Fruit fly (Drosophila melanogaster) whole organism, embryonic: ENCODE data around the gene BG642163.

ENCODE experiments used
- Bteb2 ChIP-seq: fragments of 200-800 bp; sonication (Bioruptor generic); optimal IDR thresholded peaks from 2 replicates; lab custom pipeline; 2016; ENCODE audit warnings: missing biosample characterization, missing genetic modification characterization
- CG10543 ChIP-seq: fragments of 200-800 bp; sonication (Bioruptor generic); optimal IDR thresholded peaks from 3 replicates; lab custom pipeline; 2017; ENCODE audit warnings: missing biosample characterization, mild to moderate bottlenecking, missing genetic modification characterization, moderate library complexity
- CG11085 ChIP-seq: fragments of 200-800 bp; sonication (Bioruptor generic); IDR thresholded peaks from 2 replicates; pipeline ENCODE4 v1.3.6; 2022; ENCODE audit warnings: missing biosample characterization, missing genetic modification characterization
- CG13894 ChIP-seq: fragments of 200-800 bp; sonication (Bioruptor generic); optimal IDR thresholded peaks from 3 replicates; lab custom pipeline; 2018; ENCODE audit warnings: missing biosample characterization, mild to moderate bottlenecking, missing genetic modification characterization, moderate library complexity
- CG14441 ChIP-seq: fragments of 200-800 bp; sonication (Bioruptor generic); IDR thresholded peaks from 2 replicates; pipeline ENCODE4 v1.3.6; 2022; ENCODE audit warnings: missing biosample characterization, missing genetic modification characterization
- CG17361 ChIP-seq: fragments of 200-800 bp; sonication (Bioruptor generic); IDR thresholded peaks from 3 replicates; pipeline ENCODE4 v1.3.6; 2022; ENCODE audit warnings: missing biosample characterization, missing genetic modification characterization
- CG18011 ChIP-seq: fragments of 200-800 bp; sonication (Bioruptor generic); optimal IDR thresholded peaks from 2 replicates; lab custom pipeline; 2017; ENCODE audit warnings: missing biosample characterization, missing genetic modification characterization, mild to moderate bottlenecking, moderate library complexity, missing genotype
- CG2120 ChIP-seq: fragments of 200-800 bp; sonication (Bioruptor generic); optimal IDR thresholded peaks from 3 replicates; lab custom pipeline; 2016; ENCODE audit warnings: missing biosample characterization, missing genetic modification characterization
- CG2875 ChIP-seq: fragments of 200-800 bp; sonication (Bioruptor generic); optimal IDR thresholded peaks from 2 replicates; lab custom pipeline; 2017; ENCODE audit warnings: missing biosample characterization, mild to moderate bottlenecking, missing genetic modification characterization, missing genetic modification reagents
- CG30431 ChIP-seq: fragments of 200-800 bp; sonication (Bioruptor generic); optimal IDR thresholded peaks from 2 replicates; lab custom pipeline; 2017; ENCODE audit warnings: missing biosample characterization, missing genetic modification characterization
- CG3065 ChIP-seq: fragments of 200-800 bp; sonication (Bioruptor generic); optimal IDR thresholded peaks from 2 replicates; lab custom pipeline; 2016; ENCODE audit warnings: missing biosample characterization, missing genetic modification characterization
- CG31365 ChIP-seq: fragments of 200-800 bp; sonication (Bioruptor generic); optimal IDR thresholded peaks from 2 replicates; lab custom pipeline; 2018; ENCODE audit warnings: missing biosample characterization, mild to moderate bottlenecking, missing genetic modification characterization
- CG34422 ChIP-seq: fragments of 200-800 bp; sonication (Bioruptor generic); IDR thresholded peaks from 3 replicates; pipeline ENCODE4 v1.3.6; 2022; ENCODE audit warnings: missing biosample characterization, missing genetic modification characterization
- CG4707 ChIP-seq: fragments of 200-800 bp; sonication (Bioruptor generic); optimal IDR thresholded peaks from 2 replicates; lab custom pipeline; 2018; ENCODE audit warnings: missing biosample characterization, mild to moderate bottlenecking, missing genetic modification characterization, moderate library complexity
- CG4730 ChIP-seq: fragments of 200-800 bp; sonication (Bioruptor generic); IDR thresholded peaks from 2 replicates; pipeline ENCODE4 v1.3.6; 2022; ENCODE audit warnings: missing biosample characterization, missing genetic modification characterization
- CG5245 ChIP-seq: fragments of 200-800 bp; sonication (Bioruptor generic); optimal IDR thresholded peaks from 3 replicates; lab custom pipeline; 2016; ENCODE audit warnings: missing biosample characterization, missing genetic modification characterization
- CG6791 ChIP-seq: fragments of 200-800 bp; sonication (Bioruptor generic); IDR thresholded peaks from 3 replicates; pipeline ENCODE4 v1.3.6; 2022; ENCODE audit warnings: missing biosample characterization, missing genetic modification characterization; ENCODE audit not compliant: partially characterized antibody
- CG6813 ChIP-seq: fragments of 200-800 bp; sonication (Bioruptor generic); optimal IDR thresholded peaks from 2 replicates; lab custom pipeline; 2017; ENCODE audit warnings: missing biosample characterization, missing genetic modification characterization, mild to moderate bottlenecking, moderate library complexity, missing genetic modification reagents
- CG7987 ChIP-seq: fragments of 200-800 bp; sonication (Bioruptor generic); optimal IDR thresholded peaks from 2 replicates; lab custom pipeline; 2018; ENCODE audit warnings: missing biosample characterization, mild to moderate bottlenecking, missing genetic modification characterization, moderate library complexity
- CG8924 ChIP-seq: fragments of 200-800 bp; optimal IDR thresholded peaks from 3 replicates; lab custom pipeline; 2019; ENCODE audit warnings: missing biosample characterization, mild to moderate bottlenecking, missing genetic modification characterization, moderate library complexity
- Camta ChIP-seq: fragments of 200-800 bp; sonication (Bioruptor generic); optimal IDR thresholded peaks from 2 replicates; lab custom pipeline; 2016; ENCODE audit warnings: missing biosample characterization, missing genetic modification characterization
- E2f1 ChIP-seq: fragments of 200-800 bp; sonication (Bioruptor generic); IDR thresholded peaks from 2 replicates; pipeline ENCODE4 v1.3.6; 2022; ENCODE audit warnings: missing biosample characterization, missing genetic modification characterization
- Ets65A ChIP-seq: fragments of 200-800 bp; sonication (Bioruptor generic); peaks from one replicate; lab custom pipeline; 2016; ENCODE audit warnings: missing biosample characterization, missing genetic modification characterization
- Gsc ChIP-seq: fragments of 200-800 bp; sonication (Bioruptor generic); IDR thresholded peaks from 2 replicates; pipeline ENCODE4 v1.3.6; 2022; ENCODE audit warnings: missing biosample characterization, missing genetic modification characterization
- Jarid2 ChIP-seq: fragments of 200-800 bp; sonication (Bioruptor generic); optimal IDR thresholded peaks from 3 replicates; lab custom pipeline; 2017; ENCODE audit warnings: mild to moderate bottlenecking, missing biosample characterization, missing genetic modification reagents, missing genetic modification characterization
- Med ChIP-seq: fragments of 200-800 bp; sonication (Bioruptor generic); peaks from one replicate; lab custom pipeline; 2016; ENCODE audit warnings: missing biosample characterization, missing genetic modification characterization, mild to moderate bottlenecking, inconsistent platforms, moderate library complexity
- Mrtf ChIP-seq: fragments of 200-800 bp; sonication (Bioruptor generic); IDR thresholded peaks from 3 replicates; pipeline ENCODE4 v1.3.6; 2022; ENCODE audit warnings: missing biosample characterization, missing genetic modification characterization
- Six4 ChIP-seq: fragments of 200-800 bp; sonication (Bioruptor generic); optimal IDR thresholded peaks from 2 replicates; lab custom pipeline; 2016; ENCODE audit warnings: missing biosample characterization, missing genetic modification characterization
- Trl ChIP-seq, 3 experiments: fragments of >200 bp in 2 of 3; fragments of 200-800 bp in 1 of 3; sonication (Bioruptor generic) in 1 of 3; optimal IDR thresholded peaks; 2 replicates in 1 of 3; 3 replicates in 2 of 3; lab custom pipeline; 2016 to 2017; ENCODE audit warnings: missing biosample characterization in 1 of 3, missing genetic modification characterization in 1 of 3
- ara ChIP-seq: fragments of 200-800 bp; sonication (Bioruptor generic); IDR thresholded peaks from 2 replicates; pipeline ENCODE4 v1.3.6; 2022; ENCODE audit warnings: missing biosample characterization, missing genetic modification characterization
- cg ChIP-seq: fragments of 200-800 bp; sonication (Bioruptor generic); optimal IDR thresholded peaks from 3 replicates; lab custom pipeline; 2019; ENCODE audit warnings: missing biosample characterization, mild to moderate bottlenecking, missing genetic modification characterization, moderate library complexity
- chn ChIP-seq: fragments of 200-800 bp; sonication (Bioruptor generic); optimal IDR thresholded peaks from 2 replicates; lab custom pipeline; 2016; ENCODE audit warnings: missing biosample characterization, missing genetic modification characterization
- crol ChIP-seq: fragments of 200-800 bp; sonication (Bioruptor generic); IDR thresholded peaks from 2 replicates; pipeline ENCODE4 v1.3.6; 2022; ENCODE audit warnings: missing biosample characterization, missing genetic modification characterization
- gce ChIP-seq: fragments of 200-800 bp; sonication (Bioruptor generic); IDR thresholded peaks from 3 replicates; pipeline ENCODE4 v1.3.6; 2022; ENCODE audit warnings: missing biosample characterization, missing genetic modification characterization
- hb ChIP-seq: fragments of 200-800 bp; sonication (Bioruptor generic); IDR thresholded peaks from 3 replicates; pipeline ENCODE4 v1.3.6; 2022; ENCODE audit warnings: missing biosample characterization, missing genetic modification characterization; ENCODE audit not compliant: partially characterized antibody
- hkb ChIP-seq, 2 experiments: fragments of 200-800 bp in 1 of 2; fragments of >200 bp in 1 of 2; sonication (Bioruptor generic) in 1 of 2; IDR thresholded peaks in 1 of 2; optimal IDR thresholded peaks in 1 of 2; 2 replicates each; pipeline versions ENCODE4 v1.3.6 to Lab custom; 2017 to 2022; ENCODE audit warnings: missing biosample characterization in 1 of 2, missing genetic modification characterization in 1 of 2
- ind ChIP-seq: fragments of 200-800 bp; sonication (Bioruptor generic); optimal IDR thresholded peaks from 3 replicates; lab custom pipeline; 2016; ENCODE audit warnings: missing biosample characterization, missing genetic modification characterization
- insv ChIP-seq, 2 experiments: fragments of 200-800 bp; sonication (Bioruptor generic); optimal IDR thresholded peaks; 3 replicates each; lab custom pipeline; 2016 to 2018; ENCODE audit warnings: missing biosample characterization in 2 of 2, missing genetic modification characterization in 2 of 2
- kni ChIP-seq: fragments of 200-800 bp; sonication (Bioruptor generic); optimal IDR thresholded peaks from 3 replicates; lab custom pipeline; 2017; ENCODE audit warnings: mild to moderate bottlenecking, missing biosample characterization, missing genetic modification reagents, missing genetic modification characterization
- sc ChIP-seq, 3 experiments: fragments of >200 bp in 2 of 3; fragments of 200-800 bp in 1 of 3; sonication (Bioruptor generic) in 1 of 3; optimal IDR thresholded peaks; 2 replicates in 2 of 3; 3 replicates in 1 of 3; lab custom pipeline; 2017; ENCODE audit warnings: mild to moderate bottlenecking in 1 of 3, missing biosample characterization in 1 of 3, missing genetic modification characterization in 1 of 3, missing genetic modification reagents in 1 of 3
- sisA ChIP-seq: fragments of 200-800 bp; sonication (Bioruptor generic); IDR thresholded peaks from 2 replicates; pipeline ENCODE4 v1.3.6; 2022; ENCODE audit warnings: missing biosample characterization, missing genetic modification characterization
- sna ChIP-seq: fragments of 200-800 bp; sonication (Bioruptor generic); IDR thresholded peaks from 2 replicates; pipeline ENCODE4 v1.3.6; 2022; ENCODE audit warnings: missing biosample characterization, missing genetic modification characterization; ENCODE audit not compliant: partially characterized antibody
- tap ChIP-seq: fragments of 200-800 bp; optimal IDR thresholded peaks from 3 replicates; lab custom pipeline; 2019; ENCODE audit warnings: missing biosample characterization, mild to moderate bottlenecking, missing genetic modification characterization, moderate library complexity
- tgo ChIP-seq: fragments of 200-800 bp; sonication (Bioruptor generic); IDR thresholded peaks from 3 replicates; pipeline ENCODE4 v1.3.6; 2022; ENCODE audit warnings: missing biosample characterization, missing genetic modification characterization
- vvl ChIP-seq: fragments of 200-800 bp; sonication (Bioruptor generic); IDR thresholded peaks from 2 replicates; pipeline ENCODE4 v1.3.6; 2022; ENCODE audit warnings: missing biosample characterization, missing genetic modification characterization
- yki ChIP-seq: fragments of >200 bp; optimal IDR thresholded peaks from 3 replicates; lab custom pipeline; 2018
- zen ChIP-seq: fragments of 200-800 bp; sonication (Bioruptor generic); optimal IDR thresholded peaks from 3 replicates; lab custom pipeline; 2018; ENCODE audit warnings: missing biosample characterization, mild to moderate bottlenecking, missing genetic modification characterization, moderate library complexity

BG642163 gene

DNA sequence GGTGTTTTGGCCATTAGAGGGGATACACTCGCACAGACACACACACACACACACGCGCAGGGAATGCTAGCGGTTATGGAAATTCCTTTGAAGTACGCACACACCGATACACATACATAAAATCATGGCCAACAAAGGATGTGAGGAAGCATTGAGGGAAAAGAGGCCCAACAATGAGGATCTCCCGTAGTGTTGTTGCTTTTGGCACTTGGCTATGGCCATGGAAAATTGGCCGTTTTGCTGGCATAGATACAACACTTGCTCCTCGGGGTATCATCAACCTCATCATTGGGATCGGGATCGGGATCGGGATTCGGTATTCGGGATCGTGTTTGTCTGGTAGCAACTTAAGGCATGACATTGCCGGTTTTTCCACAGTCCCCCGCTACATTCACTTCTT, 43.5 kb upstream of the BG642163 start (continued):
- TF ChIP-seq zen (peak; percentile 21), CG31365 (no peak), cg (peak; percentile 57), insv (GFP tag; optimal IDR thresholded peaks at IDR 0.05; lab: Kevin White, UChicago) (peak in 1 of 2 experiments; percentile 35), CG10543 (GFP tag; lab: Kevin White, UChicago) (no peak), CG8924 (tag; lab: Kevin White, UChicago) (no peak)

DNA sequence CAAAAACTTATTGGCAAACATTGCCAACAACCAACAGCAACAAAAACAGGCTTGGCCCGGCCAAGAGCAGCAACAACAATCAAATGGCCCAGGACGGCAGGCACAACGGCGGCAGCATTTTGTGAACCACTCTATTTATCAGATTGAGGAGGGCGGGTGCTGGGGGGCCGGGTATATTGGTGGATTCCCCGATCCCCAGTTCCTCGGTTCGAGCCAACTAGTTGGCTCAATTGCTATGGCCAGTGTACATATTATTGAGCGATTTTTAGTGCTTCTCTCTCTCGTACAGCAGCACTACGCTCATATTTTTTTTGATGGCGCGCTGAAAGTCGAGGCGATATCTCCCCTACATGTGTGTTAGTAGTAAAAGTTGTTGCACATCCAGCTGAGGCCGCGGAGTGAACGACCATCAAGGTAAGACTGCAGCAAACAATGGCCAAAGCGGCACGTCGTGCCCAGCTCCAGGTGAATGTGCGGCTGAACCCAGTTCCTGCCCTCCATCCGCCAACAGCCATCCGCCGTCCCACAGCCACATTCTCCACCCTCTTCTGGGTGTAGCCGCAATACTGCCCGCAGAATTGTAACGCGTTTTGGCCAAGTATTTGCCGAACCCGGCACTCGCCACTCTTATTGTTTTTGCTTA, 41.2 kb upstream of the BG642163 start:
- TF ChIP-seq Trl (optimal IDR thresholded peaks at IDR 0.05; lab: Kevin White, UChicago), result no peak
- TF ChIP-seq Trl (GFP tag; optimal IDR thresholded peaks at IDR 0.05; lab: Kevin White, UChicago), result no peak
- no peak for TF ChIP-seq kni
- TF ChIP-seq yki, result no peak
- TF ChIP-seq Mrtf (GFP tag; lab: Robert Waterston, UW), result no peak
- TF ChIP-seq ind, result no peak
- no peak for TF ChIP-seq CG14441 (GFP tag; lab: Robert Waterston, UW)
- TF ChIP-seq E2f1 (GFP tag; lab: Robert Waterston, UW), result no peak

dm6 chr2L:4614140-4614642, 26.9 kb upstream of the BG642163 start, which contains the start of gene dpy:
Gene dpy, minus strand, starts transcription at chr2L:4614300.
- TF ChIP-seq CG6813 (GFP tag; lab: Kevin White, UChicago), result no peak
- no peak for TF ChIP-seq tgo
- TF ChIP-seq crol, result no peak
- peak; percentile 96 for TF ChIP-seq Jarid2 (GFP tag; lab: Kevin White, UChicago)
- no peak for TF ChIP-seq Gsc (GFP tag; lab: Robert Waterston, UW)
- TF ChIP-seq CG4707 (GFP tag; lab: Kevin White, UChicago), result no peak
- TF ChIP-seq CG30431, result no peak
- no peak for TF ChIP-seq hb (GFP tag; lab: Robert Waterston, UW)
- no peak for TF ChIP-seq CG2120 (GFP tag; lab: Kevin White, UChicago)
- TF ChIP-seq CG34422 (GFP tag; lab: Robert Waterston, UW), result peak; percentile 66; the same call in 1 of the 3 replicates
- TF ChIP-seq CG4730 (GFP tag; lab: Robert Waterston, UW), result no peak
- TF ChIP-seq Ets65A (GFP tag; lab: Kevin White, UChicago), result peak; percentile 13
- no peak for TF ChIP-seq CG17361 (GFP tag; lab: Robert Waterston, UW)
- TF ChIP-seq hkb (optimal IDR thresholded peaks at IDR 0.05; lab: Kevin White, UChicago), result no peak
- TF ChIP-seq hkb (GFP tag; IDR thresholded peaks at IDR 0.05; lab: Robert Waterston, UW), result 0 out of 2 replicates have a peak, but pooled peaks have one; percentile 7
- no peak for TF ChIP-seq CG13894 (tag; lab: Kevin White, UChicago)
- TF ChIP-seq CG5245 (GFP tag; lab: Kevin White, UChicago), result no peak
- TF ChIP-seq CG7987 (GFP tag; lab: Kevin White, UChicago), result no peak
- TF ChIP-seq ara (GFP tag; lab: Robert Waterston, UW), result 0 out of 2 replicates have a peak, but pooled peaks have one; percentile 6
- no peak for TF ChIP-seq tap (tag; lab: Kevin White, UChicago)
- no peak for TF ChIP-seq CG2875 (GFP tag; lab: Kevin White, UChicago)
- TF ChIP-seq CG6791 (GFP tag; lab: Robert Waterston, UW), result peak; percentile 47; the same call in 1 of the 3 replicates
- TF ChIP-seq sc (optimal IDR thresholded peaks at IDR 0.05; lab: Kevin White, UChicago), result no peak
- no peak for TF ChIP-seq sc (GFP tag; optimal IDR thresholded peaks at IDR 0.05; lab: Kevin White, UChicago)
- no peak for TF ChIP-seq chn (GFP tag; lab: Kevin White, UChicago)
- no peak for TF ChIP-seq CG11085 (GFP tag; lab: Robert Waterston, UW)
- no peak for TF ChIP-seq Six4
- no peak for TF ChIP-seq gce
- peak; percentile 22; the same call in 1 of the 2 replicates for TF ChIP-seq vvl (GFP tag; lab: Robert Waterston, UW)
- TF ChIP-seq sna (GFP tag; lab: Robert Waterston, UW), result no peak
- no peak for TF ChIP-seq sisA
- TF ChIP-seq CG18011 (GFP tag; lab: Kevin White, UChicago), result no peak
- TF ChIP-seq Bteb2 (GFP tag; lab: Kevin White, UChicago), result no peak
- TF ChIP-seq Med (GFP tag; lab: Kevin White, UChicago), result no peak
- no peak for TF ChIP-seq CG3065 (GFP tag; lab: Kevin White, UChicago)
- TF ChIP-seq Camta (GFP tag; lab: Kevin White, UChicago), result no peak
